Fruit fly (Drosophila melanogaster) whole organism, prepupa: ENCODE data around the gene drl.

Experiments used
- Blimp-1 ChIP-seq: fragments of 200-800 bp; sonication (Bioruptor generic); optimal IDR thresholded peaks from 3 replicates; lab custom pipeline; 2017; ENCODE audit warnings: missing biosample characterization, missing genetic modification characterization, mild to moderate bottlenecking, moderate library complexity, missing genetic modification reagents
- CG10631 ChIP-seq: fragments of 200-800 bp; sonication (Bioruptor generic); optimal IDR thresholded peaks from 2 replicates; lab custom pipeline; 2016; ENCODE audit warnings: missing biosample characterization, missing genetic modification characterization
- CG11294 ChIP-seq: fragments of 200-800 bp; sonication (Bioruptor generic); IDR thresholded peaks from 2 replicates; pipeline ENCODE4 v1.3.6; 2022; ENCODE audit warnings: missing biosample characterization, missing genetic modification characterization
- CG11762 ChIP-seq: fragments of 200-800 bp; sonication (Bioruptor generic); optimal IDR thresholded peaks from 3 replicates; lab custom pipeline; 2016; ENCODE audit warnings: missing biosample characterization, missing genetic modification characterization; ENCODE audit not compliant: insufficient read depth
- CG15336 ChIP-seq: fragments of 200-800 bp; sonication (Bioruptor generic); IDR thresholded peaks from 2 replicates; pipeline ENCODE4 v1.3.6; 2022; ENCODE audit warnings: missing biosample characterization, missing genetic modification characterization
- CG1621 ChIP-seq: fragments of 200-800 bp; sonication (Bioruptor generic); optimal IDR thresholded peaks from 3 replicates; lab custom pipeline; 2018; ENCODE audit warnings: missing biosample characterization, mild to moderate bottlenecking, missing genetic modification characterization
- CG16779 ChIP-seq: fragments of 200-800 bp; sonication (Bioruptor generic); optimal IDR thresholded peaks from 3 replicates; lab custom pipeline; 2017; ENCODE audit warnings: missing biosample characterization, mild to moderate bottlenecking, missing genetic modification characterization
- CG31627 ChIP-seq: fragments of 200-800 bp; sonication (Bioruptor generic); optimal IDR thresholded peaks from 3 replicates; lab custom pipeline; 2016; ENCODE audit warnings: missing biosample characterization, missing genetic modification characterization
- CG3919 ChIP-seq: fragments of 200-800 bp; sonication (Bioruptor generic); optimal IDR thresholded peaks from 3 replicates; lab custom pipeline; 2016; ENCODE audit warnings: missing biosample characterization, missing genetic modification characterization
- CG4318 ChIP-seq: fragments of 200-800 bp; sonication (Bioruptor generic); optimal IDR thresholded peaks from 3 replicates; lab custom pipeline; 2017; ENCODE audit warnings: missing biosample characterization, mild to moderate bottlenecking, missing genetic modification characterization
- CG6163 ChIP-seq: fragments of 200-800 bp; sonication (Bioruptor generic); IDR thresholded peaks from 3 replicates; pipeline ENCODE4 v1.3.6; 2022; ENCODE audit warnings: missing biosample characterization, missing genetic modification characterization
- CG6276 ChIP-seq: fragments of 200-800 bp; sonication (Bioruptor generic); optimal IDR thresholded peaks from 2 replicates; lab custom pipeline; 2017; ENCODE audit warnings: missing biosample characterization, mild to moderate bottlenecking, missing genetic modification characterization
- CG6792 ChIP-seq: fragments of 200-800 bp; sonication (Bioruptor generic); optimal IDR thresholded peaks from 3 replicates; lab custom pipeline; 2016; ENCODE audit warnings: missing biosample characterization, missing genetic modification characterization
- CG6854 ChIP-seq: fragments of 200-800 bp; sonication (Bioruptor generic); optimal IDR thresholded peaks from 2 replicates; lab custom pipeline; 2017; ENCODE audit warnings: missing biosample characterization, mild to moderate bottlenecking, missing genetic modification characterization
- CG7368 ChIP-seq: fragments of 200-800 bp; sonication (Bioruptor generic); optimal IDR thresholded peaks from 3 replicates; lab custom pipeline; 2016; ENCODE audit warnings: missing biosample characterization, missing genetic modification characterization
- CG8319 ChIP-seq: fragments of 200-800 bp; sonication (Bioruptor generic); optimal IDR thresholded peaks from 3 replicates; lab custom pipeline; 2016; ENCODE audit warnings: missing biosample characterization, missing genetic modification characterization
- CG8632 ChIP-seq: fragments of 200-800 bp; sonication (Bioruptor generic); optimal IDR thresholded peaks from 3 replicates; lab custom pipeline; 2016; ENCODE audit warnings: missing biosample characterization, missing genetic modification characterization
- CG9139 ChIP-seq: fragments of 200-800 bp; sonication (Bioruptor generic); optimal IDR thresholded peaks from 3 replicates; lab custom pipeline; 2017; ENCODE audit warnings: missing biosample characterization, mild to moderate bottlenecking, missing genetic modification characterization
- Eip75B ChIP-seq: fragments of 200-800 bp; sonication (Bioruptor generic); optimal IDR thresholded peaks from 3 replicates; lab custom pipeline; 2016; ENCODE audit warnings: missing biosample characterization, missing genetic modification characterization
- Eip78C ChIP-seq: fragments of 200-800 bp; sonication (Bioruptor generic); peaks from one replicate; lab custom pipeline; 2016; ENCODE audit warnings: missing biosample characterization, missing genetic modification characterization
- Eip93F ChIP-seq: fragments of 200-800 bp; sonication (Bioruptor generic); optimal IDR thresholded peaks from 2 replicates; lab custom pipeline; 2016; ENCODE audit warnings: missing biosample characterization, mild to moderate bottlenecking, missing genetic modification characterization
- Ets21C ChIP-seq: fragments of 200-800 bp; sonication (Bioruptor generic); optimal IDR thresholded peaks from 3 replicates; lab custom pipeline; 2016; ENCODE audit warnings: missing biosample characterization, missing genetic modification characterization
- Ets96B ChIP-seq: fragments of 200-800 bp; optimal IDR thresholded peaks from 2 replicates; lab custom pipeline; 2019; ENCODE audit warnings: missing biosample characterization, mild to moderate bottlenecking, missing genetic modification characterization, moderate library complexity
- Hr39 ChIP-seq: fragments of 200-800 bp; sonication (Bioruptor generic); optimal IDR thresholded peaks from 2 replicates; lab custom pipeline; 2016; ENCODE audit warnings: missing biosample characterization, missing genetic modification characterization
- Hr4 ChIP-seq: fragments of 200-800 bp; sonication (Bioruptor generic); optimal IDR thresholded peaks from 3 replicates; lab custom pipeline; 2016; ENCODE audit warnings: missing biosample characterization, missing genetic modification characterization
- Lpt ChIP-seq: fragments of 200-800 bp; sonication (Bioruptor generic); optimal IDR thresholded peaks from 3 replicates; lab custom pipeline; 2016; ENCODE audit warnings: missing biosample characterization, missing genetic modification characterization
- Met ChIP-seq: fragments of 200-800 bp; sonication (Bioruptor generic); optimal IDR thresholded peaks from 3 replicates; lab custom pipeline; 2016; ENCODE audit warnings: missing biosample characterization, missing genetic modification characterization
- Sox102F ChIP-seq: fragments of 200-800 bp; sonication (Bioruptor generic); optimal IDR thresholded peaks from 2 replicates; lab custom pipeline; 2016; ENCODE audit warnings: missing biosample characterization, mild to moderate bottlenecking, missing genetic modification characterization
- Sox14 ChIP-seq: fragments of 200-800 bp; sonication (Bioruptor generic); optimal IDR thresholded peaks from 3 replicates; lab custom pipeline; 2016; ENCODE audit warnings: missing biosample characterization, missing genetic modification characterization
- Sox15 ChIP-seq: fragments of 200-800 bp; sonication (Bioruptor generic); optimal IDR thresholded peaks from 3 replicates; lab custom pipeline; 2016; ENCODE audit warnings: missing biosample characterization, missing genetic modification characterization
- acj6 ChIP-seq: fragments of 200-800 bp; sonication (Bioruptor generic); optimal IDR thresholded peaks from 3 replicates; lab custom pipeline; 2016; ENCODE audit warnings: missing biosample characterization, missing genetic modification characterization
- cyc ChIP-seq: fragments of 200-800 bp; sonication (Bioruptor generic); optimal IDR thresholded peaks from 3 replicates; lab custom pipeline; 2016; ENCODE audit warnings: missing biosample characterization, missing genetic modification characterization
- dac ChIP-seq: fragments of 200-800 bp; sonication (Bioruptor generic); optimal IDR thresholded peaks from 2 replicates; lab custom pipeline; 2017; ENCODE audit warnings: missing biosample characterization, mild to moderate bottlenecking, missing genetic modification characterization
- eg ChIP-seq: fragments of 200-800 bp; sonication (Bioruptor generic); IDR thresholded peaks from 3 replicates; pipeline ENCODE4 v1.3.6; 2022; ENCODE audit warnings: missing biosample characterization, missing genetic modification characterization
- fkh ChIP-seq: fragments of 200-800 bp; sonication (Bioruptor generic); optimal IDR thresholded peaks from 3 replicates; lab custom pipeline; 2017; ENCODE audit warnings: missing biosample characterization, mild to moderate bottlenecking, missing genetic modification characterization, moderate library complexity
- net ChIP-seq: fragments of 200-800 bp; sonication (Bioruptor generic); optimal IDR thresholded peaks from 3 replicates; lab custom pipeline; 2016; ENCODE audit warnings: missing biosample characterization, missing genetic modification characterization
- pdm3 ChIP-seq: fragments of 200-800 bp; sonication (Bioruptor generic); optimal IDR thresholded peaks from 3 replicates; lab custom pipeline; 2016; ENCODE audit warnings: missing biosample characterization, missing genetic modification characterization
- salr ChIP-seq, 2 experiments: fragments of 200-800 bp; sonication (Bioruptor generic); optimal IDR thresholded peaks; 3 replicates each; lab custom pipeline; 2016 to 2018; ENCODE audit warnings: missing biosample characterization in 2 of 2, missing genetic modification characterization in 2 of 2, mild to moderate bottlenecking in 1 of 2
- spab ChIP-seq: fragments of 200-800 bp; sonication (Bioruptor generic); optimal IDR thresholded peaks from 2 replicates; lab custom pipeline; 2017; ENCODE audit warnings: missing biosample characterization, mild to moderate bottlenecking, missing genetic modification characterization, missing genetic modification reagents
- ss ChIP-seq, 2 experiments: fragments of 200-800 bp; sonication (Bioruptor generic); optimal IDR thresholded peaks; 2 replicates in 1 of 2; 3 replicates in 1 of 2; lab custom pipeline; 2017 to 2018; ENCODE audit warnings: mild to moderate bottlenecking in 2 of 2, missing biosample characterization in 2 of 2, missing genetic modification characterization in 2 of 2, moderate library complexity in 1 of 2
- svp ChIP-seq: fragments of 200-800 bp; sonication (Bioruptor generic); peaks from one replicate; lab custom pipeline; 2016; ENCODE audit warnings: missing biosample characterization, missing genetic modification characterization

The drl gene

DNA sequence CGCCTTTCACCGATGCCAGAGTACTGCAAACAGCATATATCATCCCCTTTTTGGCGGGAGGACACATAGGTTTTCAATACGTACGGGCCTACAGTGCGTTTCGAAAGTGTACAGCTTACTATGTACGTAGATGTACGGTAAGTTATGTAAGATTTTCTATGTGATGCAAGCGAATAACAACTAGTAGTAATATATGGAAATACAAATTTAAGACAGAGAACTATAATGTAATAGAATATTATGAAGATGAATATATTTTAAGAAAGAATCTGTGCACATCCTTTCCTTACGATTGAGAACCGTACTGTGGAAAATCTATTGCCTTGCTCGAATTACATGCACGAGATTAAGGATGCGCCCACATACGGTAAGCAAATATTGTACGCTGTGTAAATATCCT, 27.8 kb downstream of the drl start:
- no peak for TF ChIP-seq CG11294 (GFP tag; lab: Robert Waterston, UW)
- TF ChIP-seq svp (GFP tag; lab: Kevin White, UChicago) = peak; percentile 52

- TF ChIP-seq svp (GFP tag; lab: Kevin White, UChicago) (no peak), eg (GFP tag; lab: Robert Waterston, UW) (no peak), CG4318 (no peak), Blimp-1 (GFP tag; lab: Kevin White, UChicago) (no peak)
Measured at dm6 chr2L:19219473-19219872, 29.3 kb downstream of the drl start.

- TF ChIP-seq Met (no peak), Sox14 (no peak), acj6 (no peak), pdm3 (GFP tag; lab: Kevin White, UChicago) (no peak), CG6854 (GFP tag; lab: Kevin White, UChicago) (no peak), Eip75B (GFP tag; lab: Kevin White, UChicago) (no peak), CG11294 (GFP tag; lab: Robert Waterston, UW) (no peak), CG15336 (GFP tag; lab: Robert Waterston, UW) (no peak), Hr4 (GFP tag; lab: Kevin White, UChicago) (no peak), dac (no peak), Lpt (GFP tag; lab: Kevin White, UChicago) (no peak), CG1621 (tag; lab: Kevin White, UChicago) (no peak), CG11762 (GFP tag; lab: Kevin White, UChicago) (no peak), salr (GFP tag; optimal IDR thresholded peaks at IDR 0.05; lab: Kevin White, UChicago) (no peak)
- TF ChIP-seq, all 60 proteins: peak for 0
Measured at dm6 chr2L:19220036-19220612, 30.0 kb downstream of the drl start.

- TF ChIP-seq CG8319 (no peak), net (GFP tag; lab: Kevin White, UChicago) (no peak), Sox15 (no peak), CG6276 (no peak), svp (GFP tag; lab: Kevin White, UChicago) (no peak), CG3919 (GFP tag; lab: Kevin White, UChicago) (no peak), CG16779 (tag; lab: Kevin White, UChicago) (no peak), CG6854 (GFP tag; lab: Kevin White, UChicago) (no peak)
Measured at dm6 chr2L:19222311-19222710, 32.2 kb downstream of the drl start.

DNA sequence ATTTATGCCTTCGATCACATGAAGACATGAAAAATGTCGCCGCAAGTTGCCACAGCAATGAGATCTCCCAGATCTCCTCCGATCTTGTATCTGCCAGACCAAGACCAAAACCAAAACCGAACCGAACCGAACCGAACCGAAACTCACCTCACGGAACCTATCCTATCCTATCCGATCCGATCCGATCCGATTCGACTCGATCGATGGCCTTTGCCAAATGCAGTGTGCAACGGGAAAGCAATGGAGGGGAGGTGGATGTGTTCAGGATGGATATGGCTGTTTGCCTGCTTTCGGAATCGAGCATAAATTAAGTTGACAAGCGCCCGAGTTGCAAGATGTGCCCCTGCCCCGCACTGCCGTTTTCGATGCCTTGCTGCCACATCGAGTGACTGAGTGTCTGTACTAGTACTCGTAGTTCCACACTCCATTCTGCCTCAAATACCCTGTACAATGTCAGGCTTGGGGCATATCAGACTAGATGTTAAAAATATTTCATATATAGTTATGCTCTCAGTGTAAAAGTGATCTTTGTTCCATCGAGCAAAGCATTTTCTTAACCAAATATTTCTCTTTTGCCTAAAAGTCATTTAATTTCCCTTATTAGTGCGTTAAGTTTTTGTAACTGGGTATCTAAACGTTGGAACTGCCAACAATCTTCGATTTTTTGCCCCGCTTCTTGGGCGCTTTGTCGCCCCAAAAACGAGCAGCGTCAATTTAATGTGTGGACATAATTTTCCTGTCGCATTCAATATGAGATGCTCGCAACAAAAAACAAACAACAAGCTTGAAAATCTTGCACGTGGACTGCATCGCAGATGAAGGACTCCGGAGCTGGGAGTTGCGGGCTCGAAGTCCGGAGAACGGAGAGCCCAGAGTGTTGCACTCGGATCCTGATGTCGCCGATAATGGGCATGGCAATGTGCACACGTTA, 36.1 kb downstream of the drl start:
- TF ChIP-seq CG6792 (GFP tag; lab: Kevin White, UChicago) (peak; percentile 91), Hr39 (peak; percentile 82), pdm3 (GFP tag; lab: Kevin White, UChicago) (peak; percentile 94), Hr4 (GFP tag; lab: Kevin White, UChicago) (peak; percentile 93), Sox102F (GFP tag; lab: Kevin White, UChicago) (peak; percentile 81), CG31627 (GFP tag; lab: Kevin White, UChicago) (peak; percentile 84), Eip78C (peak; percentile 99), CG6163 (peak; percentile 95), CG15336 (GFP tag; lab: Robert Waterston, UW) (peak; percentile 94), CG8319 (peak; percentile 73), dac (peak; percentile 89), Ets21C (GFP tag; lab: Kevin White, UChicago) (peak; percentile 73), Eip93F (GFP tag; lab: Kevin White, UChicago) (peak; percentile 34), spab (peak; percentile 89), fkh (no peak), Blimp-1 (GFP tag; lab: Kevin White, UChicago) (no peak), CG10631 (peak; percentile 95), ss (GFP tag; optimal IDR thresholded peaks at IDR 0.05; lab: Kevin White, UChicago) (peak; percentile 87 to 91), cyc (GFP tag; lab: Kevin White, UChicago) (peak; percentile 85), Sox14 (peak; percentile 94), Met (peak; percentile 82), Ets96B (tag; lab: Kevin White, UChicago) (peak; percentile 94), CG8632 (GFP tag; lab: Kevin White, UChicago) (peak; percentile 86), eg (GFP tag; lab: Robert Waterston, UW) (peak; percentile 83), CG7368 (GFP tag; lab: Kevin White, UChicago) (peak; percentile 83), CG9139 (GFP tag; lab: Kevin White, UChicago) (peak; percentile 86)
